Worm (Caenorhabditis elegans) whole organism, L2 larva: ENCODE data around the gene gpc-1.

Experiments used
- elt-3 ChIP-seq: sonication (generic microtip); optimal IDR thresholded peaks from 2 replicates; lab custom pipeline; 2017; ENCODE audit warnings: missing biosample characterization, missing genetic modification characterization
- nhr-11 ChIP-seq: fragments of 150-350 bp; optimal IDR thresholded peaks from 2 replicates; lab custom pipeline; 2014; ENCODE audit warnings: missing biosample characterization, missing genetic modification characterization
- nhr-12 ChIP-seq: fragments of 150-350 bp; optimal IDR thresholded peaks from 2 replicates; lab custom pipeline; 2014; ENCODE audit warnings: missing biosample characterization, missing genetic modification characterization
- nhr-25 ChIP-seq: fragments of 150-350 bp; sonication (generic microtip); optimal IDR thresholded peaks from 3 replicates; lab custom pipeline; 2014; ENCODE audit warnings: missing biosample characterization, missing genetic modification characterization
- unc-39 ChIP-seq: fragments of 150-350 bp; optimal IDR thresholded peaks from 2 replicates; lab custom pipeline; 2014; ENCODE audit warnings: missing biosample characterization, missing genetic modification characterization
- ztf-1 ChIP-seq: fragments of 200-800 bp; sonication (Bioruptor generic); conservative IDR thresholded peaks from 2 replicates; pipeline ENCODE4 v1.3.6; 2022; ENCODE audit warnings: missing genetic modification characterization, missing compliant biosample characterization

ce11 chrX:12914209-12914608 lies 29.4 kb upstream of the gpc-1 start:
- no peak for TF ChIP-seq nhr-11 (tag; lab: Kevin White, UChicago)
- no peak for TF ChIP-seq ztf-1 (GFP tag; lab: Robert Waterston, UW)
- no peak for TF ChIP-seq nhr-12 (tag; lab: Kevin White, UChicago)
- no peak for TF ChIP-seq nhr-25
- no peak for TF ChIP-seq elt-3 (tag; lab: Kevin White, UChicago)
- no peak for TF ChIP-seq unc-39 (tag; lab: Kevin White, UChicago)
